Worm (Caenorhabditis elegans) whole organism, young adult: ENCODE measurements around the gene tpa-1.

Experiments
- F22D6.2 ChIP-seq: sonication (generic microtip); optimal IDR thresholded peaks from 2 replicates; lab custom pipeline; 2016; ENCODE audit warnings: mild to moderate bottlenecking, missing genetic modification characterization, missing compliant biosample characterization
- Y56A3A.18 ChIP-seq: fragments of 200-800 bp; sonication (Bioruptor generic); IDR thresholded peaks from 2 replicates; pipeline ENCODE4 v1.3.6; 2022; ENCODE audit warnings: missing genetic modification reagents, missing genetic modification characterization, missing compliant biosample characterization
- ztf-22 ChIP-seq: fragments of 200-800 bp; sonication (Bioruptor generic); optimal IDR thresholded peaks from 2 replicates; lab custom pipeline; 2018; ENCODE audit warnings: mild to moderate bottlenecking, missing genetic modification characterization, moderate library complexity, missing compliant biosample characterization

Gene tpa-1

DNA sequence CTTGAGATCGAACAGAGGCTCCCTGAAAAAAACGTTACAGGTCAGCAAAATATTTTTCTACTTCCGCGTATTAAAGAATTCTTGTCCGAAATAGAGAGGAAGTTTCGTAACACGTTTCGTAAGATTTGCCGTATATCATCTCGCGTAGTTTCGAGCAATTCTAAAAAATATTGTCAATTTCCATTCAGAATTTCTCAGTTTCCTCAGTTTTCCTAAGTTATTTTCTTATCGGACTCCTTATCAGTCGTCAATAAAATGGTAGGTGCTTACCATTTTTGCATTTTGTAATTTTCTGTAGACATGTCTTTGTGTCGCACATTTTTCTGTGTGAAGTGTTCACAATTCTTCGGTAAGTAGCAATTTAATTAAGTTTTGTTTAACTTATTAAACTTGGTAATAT, 68.1 kb downstream of the tpa-1 start, which contains the start of gene Y38C1AA.19:
Gene Y38C1AA.19 (plus strand): TSS at position 301 of the 400 bp plus-strand sequence.
- TF ChIP-seq ztf-22 (GFP tag; lab: Kevin White, UChicago), result no peak
- TF ChIP-seq Y56A3A.18 (GFP tag; lab: Robert Waterston, UW), result no peak
- no peak for TF ChIP-seq F22D6.2
